Fruit fly (Drosophila melanogaster) whole organism, larva: ENCODE data around the gene HIP-R.
A peak's percentile ranks its signal among the peaks of the same experiment; 100 is the strongest.

Source experiments
- noc ChIP-seq: fragments of 200-800 bp; sonication (Bioruptor generic); optimal IDR thresholded peaks from 3 replicates; lab custom pipeline; 2019; ENCODE audit warnings: missing biosample characterization, mild to moderate bottlenecking, missing genetic modification characterization, moderate library complexity

The HIP-R gene

DNA sequence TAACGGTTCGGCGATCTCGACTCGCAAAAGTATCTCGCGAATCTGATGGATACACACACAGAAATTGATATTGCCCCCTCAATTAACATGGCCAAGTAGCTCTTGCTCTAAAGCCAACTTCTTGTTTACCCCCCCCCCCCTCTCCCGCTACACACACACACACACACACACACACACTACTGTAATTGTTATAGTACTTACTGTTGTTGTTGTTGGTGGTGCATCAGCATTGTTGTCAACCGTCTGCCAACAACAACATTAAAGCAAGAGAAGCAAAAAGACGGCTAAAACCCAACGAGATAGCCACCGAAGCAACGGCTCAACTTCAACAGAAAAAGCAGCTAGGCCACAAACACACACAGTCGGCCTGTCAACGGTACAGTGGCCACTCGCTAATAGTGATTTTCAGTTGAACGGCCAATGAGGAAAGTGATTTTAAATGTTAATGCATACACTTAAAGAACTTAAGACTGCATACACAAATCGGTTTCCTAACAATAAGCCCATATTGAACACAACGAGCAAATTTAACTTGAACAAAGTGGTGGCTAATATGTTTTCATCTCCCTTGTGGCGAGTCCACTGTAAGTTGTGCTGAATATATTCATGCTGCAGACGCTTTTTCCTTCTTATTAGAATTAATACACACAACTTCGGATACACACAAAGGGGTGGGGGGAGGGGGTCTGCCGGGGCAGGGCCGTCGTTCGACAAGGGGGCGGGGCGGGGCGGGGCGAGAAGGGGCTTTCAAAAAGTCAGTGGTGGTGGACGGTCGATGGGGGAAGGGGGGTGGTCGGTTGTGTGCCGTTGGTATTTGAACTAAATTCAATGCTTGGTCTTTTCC, 39.3 kb upstream of the HIP-R start:
- peak; percentile 84 for TF ChIP-seq noc

DNA sequence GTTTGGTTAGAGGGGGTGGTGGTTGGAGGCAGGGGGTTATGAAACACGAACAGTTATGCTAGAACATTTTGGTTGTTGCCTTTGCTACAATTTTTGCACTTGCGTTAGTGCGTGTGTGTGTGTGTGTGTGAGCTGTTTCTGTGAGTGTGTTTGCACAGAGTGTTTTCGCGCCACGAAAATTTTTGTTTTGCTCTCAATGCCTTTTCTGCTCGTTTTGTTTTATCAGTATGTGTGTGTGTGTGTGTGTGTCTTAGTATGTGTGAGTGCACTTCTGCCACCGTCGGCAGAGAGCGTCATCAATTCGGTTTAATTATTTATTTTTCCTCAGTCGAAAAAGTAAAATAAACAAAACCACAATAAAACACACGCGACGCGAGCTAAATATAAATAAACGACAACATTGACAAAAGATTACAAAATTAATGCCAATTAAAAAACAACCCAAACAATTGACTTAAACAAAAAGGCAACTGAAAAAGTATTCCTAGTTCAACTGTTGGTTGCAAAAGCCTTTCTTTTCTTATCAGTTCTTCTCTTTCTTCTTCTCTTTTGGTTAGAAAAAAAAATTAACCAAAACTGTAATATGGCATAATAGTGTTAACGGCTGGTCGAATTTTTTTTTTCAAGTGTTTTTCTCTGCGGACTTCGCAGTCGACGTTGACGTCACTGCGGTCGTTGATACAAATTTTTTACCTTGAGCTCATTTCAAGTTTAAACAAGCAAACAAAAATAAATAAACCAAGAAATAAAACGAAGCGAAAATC, 28.3 kb upstream of the HIP-R start:
- peak; percentile 44 for TF ChIP-seq noc

- TF ChIP-seq noc = no peak
Observed at dm6 chrX:3762441-3762840, 27.3 kb upstream of the HIP-R start.

DNA sequence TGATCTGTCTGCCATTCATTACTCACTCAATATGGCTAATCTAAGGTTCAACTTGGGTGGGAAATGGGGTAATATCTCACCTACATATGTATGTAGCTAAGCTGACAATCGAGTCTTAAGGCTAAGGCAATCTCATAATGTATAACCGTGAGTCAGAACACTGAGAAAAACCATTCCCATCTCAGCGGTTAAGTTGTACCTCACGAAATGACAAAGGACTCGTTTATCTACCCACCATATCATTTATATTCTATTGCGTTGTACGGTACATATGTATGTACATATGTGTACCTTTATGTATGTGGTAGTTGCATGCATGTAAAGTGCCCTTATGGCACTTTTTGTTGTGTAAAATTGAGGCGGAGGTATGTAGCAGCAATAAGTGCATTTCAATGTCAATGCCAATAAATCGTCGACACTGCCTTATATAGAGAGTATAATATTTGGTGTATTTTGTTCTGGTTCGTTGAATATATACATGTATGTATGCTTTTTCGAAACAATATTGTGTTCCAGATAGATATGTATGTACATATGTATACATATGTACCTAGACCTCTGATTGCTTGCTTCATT, 26.8 kb upstream of the HIP-R start:
- no peak for TF ChIP-seq noc

DNA sequence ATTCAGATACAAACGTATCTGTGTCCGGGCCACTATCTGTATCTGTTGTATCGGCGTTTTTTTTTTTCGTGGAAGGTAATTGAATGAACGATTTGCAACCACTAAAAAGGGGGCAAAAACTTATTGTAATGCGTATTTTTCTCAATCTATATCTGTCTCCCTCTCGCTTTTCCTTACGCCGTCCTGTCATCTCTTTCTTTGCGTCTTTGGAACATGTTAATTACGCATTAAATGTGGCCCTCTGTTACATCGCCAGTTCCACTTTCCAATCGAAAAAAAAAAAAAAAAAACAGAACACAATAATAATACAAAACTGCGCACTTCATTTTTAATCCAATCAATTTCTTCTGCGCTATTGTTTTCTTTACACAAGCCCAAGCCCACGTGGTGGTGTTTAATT, 25.5 kb upstream of the HIP-R start:
- TF ChIP-seq noc = no peak

DNA sequence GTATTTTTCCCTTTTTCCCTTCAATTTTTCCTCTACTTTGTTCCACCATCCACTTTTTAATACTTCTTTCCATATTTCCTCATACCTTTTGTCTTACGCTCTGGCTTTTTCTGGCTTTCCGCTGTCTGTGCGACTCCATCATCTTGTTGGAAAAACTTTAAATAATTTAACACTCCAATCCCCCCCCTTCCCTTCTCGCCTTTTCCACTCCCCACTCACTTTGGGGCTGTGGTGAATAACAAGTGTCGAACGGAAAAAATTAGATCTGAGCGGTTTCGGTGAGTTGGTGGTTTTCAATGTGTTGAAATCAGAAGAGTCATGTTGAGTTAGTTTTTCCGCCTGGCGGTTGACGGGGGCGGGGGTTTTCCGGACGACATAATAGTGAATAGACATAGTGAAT, 22.7 kb upstream of the HIP-R start:
- no peak for TF ChIP-seq noc

DNA sequence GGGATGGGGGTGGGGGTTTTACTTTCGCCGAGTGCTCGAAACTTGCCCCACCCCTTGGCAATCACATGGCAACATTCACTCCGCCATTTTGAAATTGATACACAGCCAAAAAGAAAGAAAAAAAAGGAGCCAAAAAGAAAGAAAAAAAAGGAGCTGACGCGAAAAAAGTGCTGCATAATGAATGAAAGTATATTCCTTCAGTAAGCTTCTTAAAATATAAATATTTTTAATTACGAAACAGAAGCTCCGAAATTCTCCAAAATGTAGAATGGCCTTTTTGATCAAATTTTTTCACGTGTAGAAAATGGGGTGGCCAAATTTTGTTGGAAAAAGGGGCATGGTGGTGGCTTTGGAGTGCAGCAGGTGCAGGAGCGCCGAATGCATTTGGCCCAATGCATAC, 21.6 kb upstream of the HIP-R start:
- no peak for TF ChIP-seq noc

dm6 chrX:3772434-3772810, 17.3 kb upstream of the HIP-R start:
- TF ChIP-seq noc = peak; percentile 12

DNA sequence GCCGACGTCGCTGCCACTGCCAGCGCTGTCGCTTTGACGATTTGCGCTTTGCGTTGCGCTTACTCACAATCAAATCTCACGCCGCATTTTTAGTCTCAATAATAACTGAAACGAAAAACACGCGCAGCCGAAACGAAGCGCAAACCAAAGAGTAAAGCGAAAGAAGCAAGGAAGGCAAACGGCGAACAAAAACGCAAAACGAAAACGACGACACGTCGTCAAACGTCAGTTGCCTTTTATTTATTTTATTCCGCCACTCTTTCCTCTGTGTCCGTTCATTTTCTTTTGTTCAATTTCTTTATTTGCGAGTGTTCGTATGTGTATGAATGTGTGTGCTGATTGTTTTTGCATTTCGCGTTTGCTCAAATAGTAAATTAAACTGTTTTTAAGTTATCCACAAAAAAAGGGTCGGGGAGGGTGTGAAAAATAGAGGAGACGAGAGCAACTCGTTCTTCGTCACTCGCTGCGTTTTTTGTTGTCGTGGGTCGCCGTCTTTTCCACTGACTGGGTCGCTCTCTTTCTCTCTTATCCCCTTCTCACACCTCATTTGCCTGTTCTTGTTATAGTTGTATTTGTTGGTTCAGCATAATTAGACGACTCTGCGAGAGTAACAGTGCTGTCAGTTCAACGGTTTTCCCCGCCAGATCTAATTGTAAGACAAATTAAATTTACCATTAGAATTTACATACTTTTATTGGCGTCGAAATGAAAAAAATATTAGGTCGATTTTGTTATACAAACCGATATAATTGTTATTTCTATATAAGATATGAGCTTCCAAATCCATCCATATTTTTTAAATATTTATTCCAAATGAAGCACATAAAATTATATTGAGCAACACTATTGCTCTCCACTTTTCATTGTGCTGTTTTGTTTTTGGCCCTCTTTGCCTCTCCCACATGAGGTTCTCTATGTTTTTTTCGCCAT, 16.7 kb upstream of the HIP-R start:
- TF ChIP-seq noc = peak; percentile 94

dm6 chrX:3774277-3774676, 15.5 kb upstream of the HIP-R start:
- peak; percentile 99 for TF ChIP-seq noc

- TF ChIP-seq noc = no peak
Observed at dm6 chrX:3775137-3775536, 14.6 kb upstream of the HIP-R start.

- peak; percentile 35 for TF ChIP-seq noc
Observed at dm6 chrX:3775822-3776668, 13.7 kb upstream of the HIP-R start.

dm6 chrX:3777236-3777635, 12.5 kb upstream of the HIP-R start:
- peak; percentile 46 for TF ChIP-seq noc

dm6 chrX:3778135-3778951, 11.4 kb upstream of the HIP-R start:
- TF ChIP-seq noc = peak; percentile 27
